Fruit fly (Drosophila melanogaster) whole organism, pupa: ENCODE data around the gene CG3505.

Source experiments
- CG10348 ChIP-seq: fragments of 200-800 bp; sonication (Bioruptor generic); IDR thresholded peaks from 2 replicates; pipeline ENCODE4 v1.3.6; 2022; ENCODE audit warnings: missing biosample characterization, missing genetic modification characterization
- CG12605 ChIP-seq: fragments of 200-800 bp; sonication (Bioruptor generic); IDR thresholded peaks from 2 replicates; pipeline ENCODE4 v1.3.6; 2022; ENCODE audit warnings: missing biosample characterization, missing genetic modification characterization
- CG15710 ChIP-seq: fragments of 200-800 bp; sonication (Bioruptor generic); optimal IDR thresholded peaks from 2 replicates; lab custom pipeline; 2018; ENCODE audit warnings: missing biosample characterization, mild to moderate bottlenecking, missing genetic modification characterization, moderate library complexity
- CG17806 ChIP-seq: fragments of 200-800 bp; sonication (Bioruptor generic); optimal IDR thresholded peaks from 2 replicates; lab custom pipeline; 2018; ENCODE audit warnings: missing biosample characterization, mild to moderate bottlenecking, missing genetic modification characterization, moderate library complexity
- CG32121 ChIP-seq: fragments of 200-800 bp; sonication (Bioruptor generic); IDR thresholded peaks from 2 replicates; pipeline ENCODE4 v1.3.6; 2022; ENCODE audit warnings: missing biosample characterization, missing genetic modification characterization
- CG34367 ChIP-seq: fragments of 200-800 bp; sonication (Bioruptor generic); optimal IDR thresholded peaks from 2 replicates; lab custom pipeline; 2018; ENCODE audit warnings: missing biosample characterization, mild to moderate bottlenecking, missing genetic modification characterization
- CG9948 ChIP-seq: fragments of 200-800 bp; sonication (Bioruptor generic); optimal IDR thresholded peaks from 2 replicates; lab custom pipeline; 2018; ENCODE audit warnings: missing biosample characterization, mild to moderate bottlenecking, missing genetic modification characterization, moderate library complexity
- EcR ChIP-seq: fragments of 200-800 bp; sonication (Bioruptor generic); optimal IDR thresholded peaks from 3 replicates; lab custom pipeline; 2019; ENCODE audit warnings: missing biosample characterization, missing genetic modification characterization, mild to moderate bottlenecking, moderate library complexity, missing genetic modification reagents
- Ets98B ChIP-seq: fragments of 200-800 bp; sonication (Bioruptor generic); IDR thresholded peaks from 2 replicates; pipeline ENCODE4 v1.3.6; 2022; ENCODE audit warnings: missing biosample characterization, missing genetic modification characterization
- Pif1B ChIP-seq: fragments of 200-800 bp; sonication (Bioruptor generic); optimal IDR thresholded peaks from 3 replicates; lab custom pipeline; 2016; ENCODE audit warnings: missing biosample characterization, missing genetic modification characterization
- fd96Ca ChIP-seq: fragments of 200-800 bp; sonication (Bioruptor generic); IDR thresholded peaks from 3 replicates; pipeline ENCODE4 v1.3.6; 2022; ENCODE audit warnings: missing biosample characterization, missing genetic modification characterization

DNA sequence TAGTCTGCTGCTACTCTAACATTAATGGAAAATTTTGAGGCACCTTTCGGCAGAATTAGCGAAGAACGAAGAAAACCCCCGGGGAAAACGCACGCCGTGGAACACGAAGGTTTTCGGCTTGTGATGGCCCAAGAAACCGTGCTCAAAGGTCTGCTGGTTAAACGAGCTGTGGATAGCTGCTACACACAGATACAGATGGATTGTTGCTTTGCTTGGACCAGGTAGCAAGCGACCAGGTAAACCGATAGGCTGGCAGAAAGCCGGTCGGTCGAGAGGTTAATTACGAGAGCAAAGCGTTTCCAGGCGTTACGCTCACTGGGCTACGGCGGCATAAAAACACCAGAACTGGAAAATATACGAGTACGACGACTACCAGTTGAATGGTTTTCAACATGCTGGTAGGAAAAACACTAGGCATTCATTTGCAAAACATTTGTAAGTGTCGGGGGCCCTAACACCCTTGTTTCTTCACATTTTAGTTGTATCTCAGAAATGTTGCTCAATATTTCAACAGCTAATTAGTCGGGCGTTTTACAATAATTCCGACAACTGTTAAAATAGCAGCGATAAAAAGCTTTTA, 4.9 kb upstream of the CG3505 start:
- TF ChIP-seq CG34367 (tag; lab: Kevin White, UChicago) (no peak), Pif1B (GFP tag; lab: Kevin White, UChicago) (no peak), CG17806 (no peak), fd96Ca (GFP tag; lab: Robert Waterston, UW) (no peak), CG10348 (GFP tag; lab: Robert Waterston, UW) (no peak), Ets98B (GFP tag; lab: Robert Waterston, UW) (no peak), CG32121 (GFP tag; lab: Robert Waterston, UW) (no peak), EcR (GFP tag; lab: Kevin White, UChicago) (no peak), CG12605 (GFP tag; lab: Robert Waterston, UW) (no peak), CG15710 (tag; lab: Kevin White, UChicago) (no peak), CG9948 (tag; lab: Kevin White, UChicago) (no peak)
